Worm (Caenorhabditis elegans) whole organism, L4 larva: ENCODE data around the gene nck-1.

Source experiments
- ceh-82 ChIP-seq: sonication (generic microtip); optimal IDR thresholded peaks from 2 replicates; lab custom pipeline; 2017; ENCODE audit warnings: missing biosample characterization, missing genetic modification characterization
- lin-39 ChIP-seq: fragments of 150-350 bp; optimal IDR thresholded peaks from 2 replicates; lab custom pipeline; 2014; ENCODE audit warnings: missing biosample characterization, missing genetic modification reagents, missing genetic modification characterization
- pqm-1 ChIP-seq: sonication (generic microtip); optimal IDR thresholded peaks from 2 replicates; lab custom pipeline; 2017; ENCODE audit warnings: missing biosample characterization, missing genetic modification characterization
- spr-3 ChIP-seq: fragments of 200-800 bp; sonication (Bioruptor generic); optimal IDR thresholded peaks from 2 replicates; lab custom pipeline; 2018; ENCODE audit warnings: mild to moderate bottlenecking, missing genetic modification characterization, missing compliant biosample characterization

- TF ChIP-seq lin-39 (tag; lab: Kevin White, UChicago), result no peak
- no peak for TF ChIP-seq spr-3
- TF ChIP-seq ceh-82 (tag; lab: Kevin White, UChicago), result no peak
- TF ChIP-seq pqm-1, result no peak
These were observed 1.5 kb upstream of the nck-1 start for ce11 chrX:4154784-4155183.
